Worm (Caenorhabditis elegans) whole organism, L4 larva: Measurements from ENCODE around the gene gpb-1.
A peak's percentile ranks its signal among the peaks of the same experiment; 100 is the strongest.

Experiments
- D1046.2 ChIP-seq: fragments of 200-800 bp; sonication (Bioruptor generic); IDR thresholded peaks from 2 replicates; pipeline ENCODE4 v1.3.6; 2022; ENCODE audit warnings: missing genetic modification characterization, missing compliant biosample characterization
- F10B5.3 ChIP-seq: sonication (generic microtip); optimal IDR thresholded peaks from 2 replicates; lab custom pipeline; 2016; ENCODE audit warnings: mild to moderate bottlenecking, missing genetic modification characterization, missing compliant biosample characterization
- F26F4.8 ChIP-seq: fragments of 200-800 bp; sonication (Bioruptor generic); conservative IDR thresholded peaks from 2 replicates; pipeline ENCODE4 v1.3.6; 2022; ENCODE audit warnings: missing genetic modification characterization, missing compliant biosample characterization
- F37D6.2 ChIP-seq: sonication (generic microtip); optimal IDR thresholded peaks from 2 replicates; lab custom pipeline; 2016; ENCODE audit warnings: mild to moderate bottlenecking, missing genetic modification characterization, missing compliant biosample characterization
- F44E2.7 ChIP-seq: fragments of 200-800 bp; sonication (Bioruptor generic); IDR thresholded peaks from 2 replicates; pipeline ENCODE4 v2.1.2; 2022; ENCODE audit warnings: missing genetic modification characterization, missing compliant biosample characterization
- T20F7.1 ChIP-seq: fragments of 200-800 bp; sonication (Bioruptor generic); optimal IDR thresholded peaks from 2 replicates; lab custom pipeline; 2018; ENCODE audit warnings: mild to moderate bottlenecking, missing genetic modification characterization, missing compliant biosample characterization
- Y105C5A.15 ChIP-seq: fragments of 200-800 bp; sonication (Bioruptor generic); IDR thresholded peaks from 2 replicates; pipeline ENCODE4 v1.3.6; 2022; ENCODE audit warnings: missing genetic modification characterization, missing compliant biosample characterization
- Y48G9A.11 ChIP-seq: fragments of 200-800 bp; sonication (Bioruptor generic); IDR thresholded peaks from 2 replicates; pipeline ENCODE4 v1.3.6; 2022; ENCODE audit warnings: missing genetic modification reagents, missing genetic modification characterization, missing compliant biosample characterization
- Y5F2A.4 ChIP-seq: fragments of 200-800 bp; sonication (Bioruptor generic); optimal IDR thresholded peaks from 2 replicates; lab custom pipeline; 2018; ENCODE audit warnings: mild to moderate bottlenecking, missing genetic modification characterization, missing compliant biosample characterization
- Y75B8A.6 ChIP-seq: fragments of 200-800 bp; sonication (Bioruptor generic); IDR thresholded peaks from 2 replicates; pipeline ENCODE4 v1.3.6; 2022; ENCODE audit warnings: missing genetic modification reagents, missing genetic modification characterization, missing compliant biosample characterization
- attf-4 ChIP-seq: sonication (generic microtip); optimal IDR thresholded peaks from 3 replicates; lab custom pipeline; 2017; ENCODE audit warnings: missing biosample characterization, missing genetic modification characterization
- ceh-28 ChIP-seq: fragments of 150-350 bp; optimal IDR thresholded peaks from 2 replicates; lab custom pipeline; 2014; ENCODE audit warnings: missing biosample characterization, missing genetic modification reagents, missing genetic modification characterization
- ceh-32 ChIP-seq: sonication (generic microtip); optimal IDR thresholded peaks from 2 replicates; lab custom pipeline; 2016; ENCODE audit warnings: mild to moderate bottlenecking, missing genetic modification characterization, missing compliant biosample characterization; ENCODE audit not compliant: poor library complexity
- ceh-82 ChIP-seq: sonication (generic microtip); optimal IDR thresholded peaks from 2 replicates; lab custom pipeline; 2017; ENCODE audit warnings: missing biosample characterization, missing genetic modification characterization
- ces-1 ChIP-seq: fragments of 150-350 bp; sonication (generic microtip); optimal IDR thresholded peaks from 4 replicates; lab custom pipeline; 2014; ENCODE audit warnings: missing biosample characterization, missing genetic modification reagents, missing genetic modification characterization
- cey-2 ChIP-seq: sonication (generic microtip); optimal IDR thresholded peaks from 3 replicates; lab custom pipeline; 2017; ENCODE audit warnings: missing genetic modification characterization, mild to moderate bottlenecking, missing compliant biosample characterization, antibody characterized with exemption, borderline replicate concordance; ENCODE audit not compliant: insufficient read depth
- daf-8 ChIP-seq: fragments of 200-800 bp; sonication (Bioruptor generic); IDR thresholded peaks from 2 replicates; pipeline ENCODE4 v1.3.6; 2022; ENCODE audit warnings: missing genetic modification characterization, missing compliant biosample characterization
- dmd-6 ChIP-seq: fragments of 200-800 bp; sonication (Bioruptor generic); IDR thresholded peaks from 2 replicates; pipeline ENCODE4 v1.3.6; 2022; ENCODE audit warnings: missing genetic modification reagents, missing genetic modification characterization, missing compliant biosample characterization
- egl-27 ChIP-seq: sonication (generic microtip); optimal IDR thresholded peaks from 3 replicates; lab custom pipeline; 2017; ENCODE audit warnings: missing biosample characterization, missing genetic modification reagents, missing genetic modification characterization
- hlh-11 ChIP-seq: fragments of 200-800 bp; sonication (Bioruptor generic); optimal IDR thresholded peaks from 2 replicates; lab custom pipeline; 2018; ENCODE audit warnings: mild to moderate bottlenecking, missing genetic modification characterization, missing compliant biosample characterization
- hlh-30 ChIP-seq: sonication (generic microtip); optimal IDR thresholded peaks from 2 replicates; lab custom pipeline; 2017; ENCODE audit warnings: antibody characterized with exemption, mild to moderate bottlenecking, missing genetic modification characterization, missing compliant biosample characterization; ENCODE audit not compliant: insufficient read depth
- lin-13 ChIP-seq: fragments of 150-350 bp; optimal IDR thresholded peaks from 2 replicates; lab custom pipeline; 2014; ENCODE audit warnings: missing biosample characterization, missing genetic modification reagents, missing genetic modification characterization
- lin-39 ChIP-seq: fragments of 150-350 bp; optimal IDR thresholded peaks from 2 replicates; lab custom pipeline; 2014; ENCODE audit warnings: missing biosample characterization, missing genetic modification reagents, missing genetic modification characterization
- lsy-2 ChIP-seq, 2 experiments: fragments of 150-350 bp in 1 of 2; sonication (generic microtip) in 1 of 2; optimal IDR thresholded peaks; 2 replicates each; lab custom pipeline; 2014 to 2017; ENCODE audit warnings: missing biosample characterization in 2 of 2, missing genetic modification characterization in 2 of 2
- mdl-1 ChIP-seq, 2 experiments: fragments of 150-350 bp in 1 of 2; sonication (generic microtip) in 1 of 2; optimal IDR thresholded peaks; 2 replicates each; lab custom pipeline; 2014 to 2017; ENCODE audit warnings: missing biosample characterization in 2 of 2, missing genetic modification characterization in 2 of 2
- mdt-29 ChIP-seq: fragments of 200-800 bp; sonication (Bioruptor generic); IDR thresholded peaks from 2 replicates; pipeline ENCODE4 v1.3.6; 2022; ENCODE audit warnings: missing genetic modification reagents, missing genetic modification characterization, missing compliant biosample characterization
- mes-2 ChIP-seq: sonication (generic microtip); optimal IDR thresholded peaks from 2 replicates; lab custom pipeline; 2016; ENCODE audit warnings: missing genotype, mild to moderate bottlenecking, missing genetic modification characterization, missing compliant biosample characterization; ENCODE audit not compliant: poor library complexity, severe bottlenecking
- nhr-10 ChIP-seq: fragments of 150-350 bp; optimal IDR thresholded peaks from 2 replicates; lab custom pipeline; 2014; ENCODE audit warnings: missing biosample characterization, missing genetic modification characterization
- nhr-111 ChIP-seq: fragments of 200-800 bp; sonication (Bioruptor generic); optimal IDR thresholded peaks from 2 replicates; lab custom pipeline; 2018; ENCODE audit warnings: mild to moderate bottlenecking, missing genetic modification characterization, missing compliant biosample characterization
- nhr-25 ChIP-seq: sonication (generic microtip); optimal IDR thresholded peaks from 2 replicates; lab custom pipeline; 2017; ENCODE audit warnings: missing genetic modification characterization, mild to moderate bottlenecking, missing compliant biosample characterization, antibody characterized with exemption, moderate library complexity, borderline replicate concordance; ENCODE audit not compliant: insufficient read depth
- nhr-41 ChIP-seq: fragments of 200-800 bp; sonication (Bioruptor generic); IDR thresholded peaks from 2 replicates; pipeline ENCODE4 v1.3.6; 2022; ENCODE audit warnings: missing genetic modification reagents, missing genetic modification characterization, missing compliant biosample characterization
- nhr-48 ChIP-seq: sonication (generic microtip); optimal IDR thresholded peaks from 2 replicates; lab custom pipeline; 2016; ENCODE audit warnings: mild to moderate bottlenecking, missing genetic modification characterization, missing compliant biosample characterization
- nhr-6 ChIP-seq: fragments of 150-350 bp; optimal IDR thresholded peaks from 2 replicates; lab custom pipeline; 2014; ENCODE audit warnings: missing biosample characterization, missing genetic modification characterization
- nhr-76 ChIP-seq: fragments of 150-350 bp; optimal IDR thresholded peaks from 2 replicates; lab custom pipeline; 2014; ENCODE audit warnings: missing biosample characterization, missing genetic modification characterization
- nhr-77 ChIP-seq: fragments of 150-350 bp; optimal IDR thresholded peaks from 2 replicates; lab custom pipeline; 2014; ENCODE audit warnings: missing biosample characterization, missing genetic modification characterization
- pqm-1 ChIP-seq: sonication (generic microtip); optimal IDR thresholded peaks from 2 replicates; lab custom pipeline; 2017; ENCODE audit warnings: missing biosample characterization, missing genetic modification characterization
- set-16 ChIP-seq: fragments of 200-800 bp; sonication (Bioruptor generic); IDR thresholded peaks from 2 replicates; pipeline ENCODE4 v1.3.6; 2022; ENCODE audit warnings: missing genetic modification reagents, missing genetic modification characterization, missing compliant biosample characterization
- skn-1 ChIP-seq: fragments of 150-350 bp; optimal IDR thresholded peaks from 2 replicates; lab custom pipeline; 2014; ENCODE audit warnings: missing biosample characterization, missing genetic modification characterization
- snpc-1.2 ChIP-seq: fragments of 200-800 bp; sonication (Bioruptor generic); IDR thresholded peaks from 2 replicates; pipeline ENCODE4 v1.3.6; 2022; ENCODE audit warnings: missing genetic modification reagents, missing genetic modification characterization, missing compliant biosample characterization
- snpc-4 ChIP-seq: fragments of 150-350 bp; optimal IDR thresholded peaks from 2 replicates; lab custom pipeline; 2014; ENCODE audit warnings: missing biosample characterization, missing genetic modification characterization
- spr-1 ChIP-seq: sonication (generic microtip); optimal IDR thresholded peaks from 2 replicates; lab custom pipeline; 2016; ENCODE audit warnings: mild to moderate bottlenecking, missing genetic modification characterization, missing compliant biosample characterization
- unc-130 ChIP-seq: sonication (generic microtip); optimal IDR thresholded peaks from 2 replicates; lab custom pipeline; 2016; ENCODE audit warnings: missing genetic modification reagents, missing genetic modification characterization, missing compliant biosample characterization
- unc-39 ChIP-seq: sonication (generic microtip); optimal IDR thresholded peaks from 2 replicates; lab custom pipeline; 2017; ENCODE audit warnings: missing biosample characterization, missing genetic modification characterization
- unc-62 ChIP-seq, 3 experiments: fragments of 150-350 bp in 1 of 3; sonication (generic microtip); optimal IDR thresholded peaks in 2 of 3; peaks in 1 of 3; 1 replicate in 1 of 3; 2 replicates in 2 of 3; lab custom pipeline; 2014 to 2017; ENCODE audit warnings: missing biosample characterization in 3 of 3, missing genetic modification characterization in 3 of 3, missing genetic modification reagents in 3 of 3, missing genotype in 1 of 3
- vab-7 ChIP-seq: fragments of 200-800 bp; sonication (Bioruptor generic); IDR thresholded peaks from 2 replicates; pipeline ENCODE4 v1.3.6; 2022; ENCODE audit warnings: missing genetic modification reagents, missing genetic modification characterization, missing compliant biosample characterization
- zag-1 ChIP-seq: fragments of 150-350 bp; optimal IDR thresholded peaks from 2 replicates; lab custom pipeline; 2014; ENCODE audit warnings: missing biosample characterization, missing genetic modification characterization
- zfp-3 ChIP-seq: fragments of 200-800 bp; sonication (Bioruptor generic); conservative IDR thresholded peaks from 2 replicates; pipeline ENCODE4 v1.3.6; 2022; ENCODE audit warnings: missing genetic modification reagents, missing genetic modification characterization, missing compliant biosample characterization
- ztf-11 ChIP-seq: fragments of 150-350 bp; optimal IDR thresholded peaks from 2 replicates; lab custom pipeline; 2014; ENCODE audit warnings: missing biosample characterization, missing genetic modification characterization

Gene gpb-1

DNA sequence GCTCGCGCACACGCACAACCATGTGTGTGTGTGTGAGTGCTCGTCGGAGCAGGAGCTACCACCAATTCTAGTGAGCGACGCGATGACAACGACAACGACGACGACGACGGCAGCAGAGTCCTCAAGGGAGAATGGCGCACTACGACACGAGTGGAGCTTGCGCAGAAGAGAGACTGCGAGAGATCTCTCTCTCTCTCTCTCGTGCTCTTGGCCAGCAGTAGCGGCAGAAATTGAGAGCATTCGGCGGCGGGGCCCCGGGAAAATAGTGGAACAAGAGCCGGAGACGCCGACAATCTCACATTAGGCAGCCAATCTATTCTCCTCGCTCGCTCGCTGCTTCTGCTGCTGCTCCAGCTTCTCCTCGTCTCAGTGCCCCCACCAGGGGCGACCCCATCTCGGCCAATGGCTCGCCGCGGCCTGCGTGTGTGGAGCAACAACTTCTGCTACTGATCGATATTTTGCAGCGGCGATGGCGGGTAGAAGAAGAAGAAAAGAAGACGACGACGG, 1.6 kb downstream of the gpb-1 start (continued):
- TF ChIP-seq Y75B8A.6 (GFP tag; lab: Robert Waterston, UW) = no peak
- TF ChIP-seq mes-2 (tag; lab: Kevin White, UChicago) = peak; percentile 64
- no peak for TF ChIP-seq nhr-76 (tag; lab: Kevin White, UChicago)
- peak; percentile 21; the same call in 1 of the 2 replicates for TF ChIP-seq dmd-6 (GFP tag; lab: Robert Waterston, UW)
- no peak for TF ChIP-seq ztf-11 (tag; lab: Kevin White, UChicago)
- TF ChIP-seq vab-7 = no peak; the same call in 1 of the 2 replicates
- no peak for TF ChIP-seq pqm-1 (tag; lab: Kevin White, UChicago)
- TF ChIP-seq Y48G9A.11 = no peak
- TF ChIP-seq unc-130 (GFP tag; lab: Kevin White, UChicago) = no peak
- TF ChIP-seq egl-27 = no peak
- no peak for TF ChIP-seq attf-4 (tag; lab: Kevin White, UChicago)
- no peak for TF ChIP-seq nhr-10 (tag; lab: Kevin White, UChicago)
- TF ChIP-seq D1046.2 (GFP tag; lab: Robert Waterston, UW) = 0 out of 2 replicates have a peak, but pooled peaks have one; percentile 27
- peak; percentile 84 for TF ChIP-seq hlh-30
- peak; percentile 54 for TF ChIP-seq ceh-28 (tag; lab: Kevin White, UChicago)
- no peak for TF ChIP-seq Y5F2A.4 (GFP tag; lab: Kevin White, UChicago)
- no peak for TF ChIP-seq lin-39
- TF ChIP-seq unc-39 = no peak
- peak; percentile 46 to 59 for TF ChIP-seq lsy-2 (tag; optimal IDR thresholded peaks at IDR 0.05; lab: Kevin White, UChicago)
- peak; percentile 87 for TF ChIP-seq F37D6.2 (tag; lab: Kevin White, UChicago)
- TF ChIP-seq nhr-77 (tag; lab: Kevin White, UChicago) = no peak
- peak; percentile 99 for TF ChIP-seq set-16 (GFP tag; lab: Robert Waterston, UW)
- TF ChIP-seq snpc-1.2 (GFP tag; lab: Robert Waterston, UW) = no peak
- no peak for TF ChIP-seq mdt-29 (GFP tag; lab: Robert Waterston, UW)

DNA sequence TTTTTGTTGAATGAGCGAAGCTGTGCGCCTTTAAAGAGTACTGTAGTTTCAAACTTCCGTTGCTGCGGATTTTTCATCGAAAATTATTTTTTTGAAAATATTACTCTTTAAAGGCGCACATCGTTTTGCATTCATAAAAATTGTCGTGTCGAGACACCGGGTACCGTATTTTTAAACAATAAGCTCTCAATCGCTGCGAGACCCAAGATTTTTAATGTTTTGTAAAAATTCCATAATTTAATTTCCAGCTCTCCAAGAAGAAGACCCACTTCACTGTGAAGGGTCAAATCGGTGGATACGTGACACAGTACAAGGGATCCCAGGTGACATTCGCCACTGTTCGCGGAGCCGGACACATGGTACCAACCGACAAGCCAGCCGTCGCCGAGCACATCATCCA, 6.1 kb downstream of the gpb-1 start:
- TF ChIP-seq spr-1 (tag; lab: Kevin White, UChicago) (peak; percentile 22), unc-39 (no peak), Y75B8A.6 (GFP tag; lab: Robert Waterston, UW) (no peak), unc-62 (GFP tag; optimal IDR thresholded peaks at IDR 0.05 in 1 of 2; lab: Kevin White, UChicago) (peak in 1 of 2 experiments; percentile 94), unc-62 (tag; optimal IDR thresholded peaks at IDR 0.05; lab: Kevin White, UChicago) (no peak)

DNA sequence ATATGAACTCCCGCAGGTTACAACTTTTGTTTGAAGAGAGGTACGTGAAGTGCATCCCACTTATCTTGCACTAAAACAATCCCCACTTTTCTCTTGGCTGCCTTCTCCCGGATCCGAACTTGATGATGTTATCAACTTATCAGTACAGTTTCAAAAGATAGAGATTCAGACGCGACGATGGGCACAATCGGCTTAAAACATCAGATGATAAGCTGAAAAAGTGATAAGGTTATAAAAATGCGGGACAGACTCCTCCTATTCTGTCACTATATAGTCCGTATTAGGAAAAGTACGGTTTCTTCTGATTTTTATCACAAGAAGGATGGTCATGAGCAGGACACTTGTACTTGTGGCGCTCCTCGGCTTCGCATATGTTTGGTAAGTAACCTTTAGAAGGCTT, 9.2 kb downstream of the gpb-1 start, which contains the start of gene ctsa-1.2:
ctsa-1.2 (plus strand) TSS at position 160 of the 400 bp plus-strand sequence.
- TF ChIP-seq mdt-29 (GFP tag; lab: Robert Waterston, UW) (no peak), ceh-82 (tag; lab: Kevin White, UChicago) (no peak), skn-1 (tag; lab: Kevin White, UChicago) (no peak), Y105C5A.15 (GFP tag; lab: Robert Waterston, UW) (no peak), hlh-11 (tag; lab: Kevin White, UChicago) (peak; percentile 59), zag-1 (tag; lab: Kevin White, UChicago) (no peak), ces-1 (GFP tag; lab: Kevin White, UChicago) (no peak), mdl-1 (tag; optimal IDR thresholded peaks at IDR 0.05; lab: Kevin White, UChicago) (no peak), mes-2 (tag; lab: Kevin White, UChicago) (peak; percentile 16), F26F4.8 (GFP tag; lab: Robert Waterston, UW) (no peak), nhr-41 (GFP tag; lab: Robert Waterston, UW) (no peak), cey-2 (tag; lab: Kevin White, UChicago) (no peak), T20F7.1 (GFP tag; lab: Kevin White, UChicago) (no peak), zfp-3 (GFP tag; lab: Robert Waterston, UW) (no peak), lin-13 (GFP tag; lab: Kevin White, UChicago) (no peak), F10B5.3 (tag; lab: Kevin White, UChicago) (no peak), nhr-48 (tag; lab: Kevin White, UChicago) (peak; percentile 21), nhr-25 (tag; lab: Kevin White, UChicago) (no peak), ceh-32 (tag; lab: Kevin White, UChicago) (no peak), snpc-4 (tag; lab: Kevin White, UChicago) (no peak), nhr-111 (GFP tag; lab: Kevin White, UChicago) (no peak), nhr-6 (no peak), F44E2.7 (no peak), daf-8 (GFP tag; lab: Robert Waterston, UW) (no peak)
